Worm (Caenorhabditis elegans) whole organism, late embryonic: ENCODE results near the gene pqn-27.
A peak's percentile ranks its signal among the peaks of the same experiment; 100 is the strongest.

ENCODE experiments used
- C38D4.7 ChIP-seq: fragments of 200-800 bp; sonication (Bioruptor generic); optimal IDR thresholded peaks from 2 replicates; lab custom pipeline; 2018; ENCODE audit warnings: mild to moderate bottlenecking, missing genetic modification characterization, moderate library complexity, missing compliant biosample characterization
- F13H6.1 ChIP-seq: sonication (generic microtip); optimal IDR thresholded peaks from 2 replicates; lab custom pipeline; 2016; ENCODE audit warnings: missing genetic modification characterization, missing compliant biosample characterization
- K02D7.2 ChIP-seq: sonication (generic microtip); optimal IDR thresholded peaks from 2 replicates; lab custom pipeline; 2017; ENCODE audit warnings: mild to moderate bottlenecking, missing genetic modification characterization, missing compliant biosample characterization
- T23F11.4 ChIP-seq: fragments of 200-800 bp; sonication (Bioruptor generic); optimal IDR thresholded peaks from 2 replicates; lab custom pipeline; 2018; ENCODE audit warnings: mild to moderate bottlenecking, missing genetic modification characterization, missing compliant biosample characterization
- ahr-1 ChIP-seq: sonication (generic microtip); optimal IDR thresholded peaks from 2 replicates; lab custom pipeline; 2016; ENCODE audit warnings: missing genetic modification characterization, missing compliant biosample characterization
- ama-1 ChIP-seq: fragments of 150-350 bp; optimal IDR thresholded peaks from 2 replicates; lab custom pipeline; 2014
- ceh-14 ChIP-seq: sonication (generic microtip); optimal IDR thresholded peaks from 2 replicates; lab custom pipeline; 2016; ENCODE audit warnings: missing genotype, missing genetic modification characterization, missing compliant biosample characterization
- ceh-18 ChIP-seq: sonication (generic microtip); optimal IDR thresholded peaks from 2 replicates; lab custom pipeline; 2016; ENCODE audit warnings: missing genetic modification characterization, missing compliant biosample characterization
- ceh-2 ChIP-seq: sonication (generic microtip); optimal IDR thresholded peaks from 2 replicates; lab custom pipeline; 2016; ENCODE audit warnings: missing genotype, missing genetic modification characterization, missing compliant biosample characterization
- ceh-24 ChIP-seq: sonication (generic microtip); optimal IDR thresholded peaks from 2 replicates; lab custom pipeline; 2016; ENCODE audit warnings: mild to moderate bottlenecking, missing genetic modification characterization, missing compliant biosample characterization
- ceh-30 ChIP-seq: fragments of 150-350 bp; optimal IDR thresholded peaks from 2 replicates; lab custom pipeline; 2014; ENCODE audit warnings: missing biosample characterization, missing genetic modification characterization
- ceh-31 ChIP-seq: sonication (generic microtip); optimal IDR thresholded peaks from 2 replicates; lab custom pipeline; 2016; ENCODE audit warnings: missing genetic modification characterization, missing compliant biosample characterization
- ceh-34 ChIP-seq: sonication (generic microtip); optimal IDR thresholded peaks from 2 replicates; lab custom pipeline; 2016; ENCODE audit warnings: mild to moderate bottlenecking, missing genetic modification characterization, missing compliant biosample characterization
- ceh-6 ChIP-seq: fragments of 200-800 bp; sonication (Bioruptor generic); optimal IDR thresholded peaks from 2 replicates; lab custom pipeline; 2018; ENCODE audit warnings: mild to moderate bottlenecking, missing genetic modification characterization, missing compliant biosample characterization
- ceh-9 ChIP-seq: sonication (generic microtip); optimal IDR thresholded peaks from 2 replicates; lab custom pipeline; 2016; ENCODE audit warnings: mild to moderate bottlenecking, missing genetic modification characterization, inconsistent platforms, missing compliant biosample characterization
- fax-1 ChIP-seq: sonication (generic microtip); optimal IDR thresholded peaks from 2 replicates; lab custom pipeline; 2016; ENCODE audit warnings: missing genotype, missing genetic modification characterization, missing compliant biosample characterization
- fkh-6 ChIP-seq: sonication (generic microtip); optimal IDR thresholded peaks from 2 replicates; lab custom pipeline; 2016; ENCODE audit warnings: missing genetic modification characterization, missing compliant biosample characterization
- hlh-13 ChIP-seq: fragments of 200-800 bp; sonication (Bioruptor generic); optimal IDR thresholded peaks from 2 replicates; lab custom pipeline; 2018; ENCODE audit warnings: mild to moderate bottlenecking, missing genetic modification characterization, missing compliant biosample characterization
- hlh-15 ChIP-seq: sonication (generic microtip); optimal IDR thresholded peaks from 2 replicates; lab custom pipeline; 2016; ENCODE audit warnings: missing genetic modification characterization, missing compliant biosample characterization
- hlh-30 ChIP-seq: sonication (generic microtip); optimal IDR thresholded peaks from 2 replicates; lab custom pipeline; 2017; ENCODE audit warnings: antibody characterized with exemption, missing genetic modification characterization, missing compliant biosample characterization; ENCODE audit not compliant: insufficient read depth
- hlh-6 ChIP-seq: sonication (generic microtip); optimal IDR thresholded peaks from 2 replicates; lab custom pipeline; 2016; ENCODE audit warnings: missing genotype, missing genetic modification characterization, missing compliant biosample characterization
- madf-2 ChIP-seq: sonication (generic microtip); optimal IDR thresholded peaks from 2 replicates; lab custom pipeline; 2017; ENCODE audit warnings: missing genetic modification characterization, missing compliant biosample characterization
- nfya-1 ChIP-seq: sonication (generic microtip); optimal IDR thresholded peaks from 2 replicates; lab custom pipeline; 2017; ENCODE audit warnings: missing genetic modification characterization, mild to moderate bottlenecking, missing compliant biosample characterization, antibody characterized with exemption, moderate library complexity
- nhr-11 ChIP-seq: fragments of 150-350 bp; optimal IDR thresholded peaks from 2 replicates; lab custom pipeline; 2014; ENCODE audit warnings: missing biosample characterization, missing genetic modification characterization
- nhr-232 ChIP-seq: sonication (generic microtip); optimal IDR thresholded peaks from 2 replicates; lab custom pipeline; 2016; ENCODE audit warnings: missing genetic modification characterization, missing compliant biosample characterization
- npax-4 ChIP-seq: sonication (generic microtip); optimal IDR thresholded peaks from 2 replicates; lab custom pipeline; 2016; ENCODE audit warnings: missing genetic modification characterization, missing compliant biosample characterization
- odd-2 ChIP-seq: sonication (generic microtip); optimal IDR thresholded peaks from 2 replicates; lab custom pipeline; 2017; ENCODE audit warnings: antibody characterized with exemption, mild to moderate bottlenecking, missing genetic modification characterization, missing compliant biosample characterization
- pat-9 ChIP-seq: fragments of 200-800 bp; sonication (Bioruptor generic); optimal IDR thresholded peaks from 2 replicates; lab custom pipeline; 2018; ENCODE audit warnings: mild to moderate bottlenecking, missing genetic modification characterization, moderate library complexity, missing compliant biosample characterization
- pax-1 ChIP-seq: fragments of 150-350 bp; optimal IDR thresholded peaks from 2 replicates; lab custom pipeline; 2014; ENCODE audit warnings: missing biosample characterization, missing genetic modification characterization
- pha-2 ChIP-seq: sonication (generic microtip); optimal IDR thresholded peaks from 2 replicates; lab custom pipeline; 2017; ENCODE audit warnings: mild to moderate bottlenecking, missing genetic modification characterization, missing compliant biosample characterization
- pha-4 ChIP-seq: fragments of 150-350 bp; optimal IDR thresholded peaks from 2 replicates; lab custom pipeline; 2018; ENCODE audit warnings: missing biosample characterization, missing genetic modification reagents, missing genetic modification characterization
- pqm-1 ChIP-seq: sonication (generic microtip); optimal IDR thresholded peaks from 2 replicates; lab custom pipeline; 2016; ENCODE audit warnings: missing genetic modification characterization, missing compliant biosample characterization
- pros-1 ChIP-seq: fragments of 150-350 bp; optimal IDR thresholded peaks from 2 replicates; lab custom pipeline; 2014; ENCODE audit warnings: missing biosample characterization, missing genetic modification reagents, missing genetic modification characterization
- ref-2 ChIP-seq: sonication (generic microtip); optimal IDR thresholded peaks from 2 replicates; lab custom pipeline; 2016; ENCODE audit warnings: missing genetic modification characterization, missing compliant biosample characterization
- syd-9 ChIP-seq: sonication (generic microtip); optimal IDR thresholded peaks from 2 replicates; lab custom pipeline; 2016; ENCODE audit warnings: mild to moderate bottlenecking, missing genetic modification characterization, moderate library complexity, missing compliant biosample characterization
- unc-42 ChIP-seq: sonication (generic microtip); optimal IDR thresholded peaks from 2 replicates; lab custom pipeline; 2016; ENCODE audit warnings: missing genotype, missing genetic modification characterization, missing compliant biosample characterization
- unc-55 ChIP-seq: sonication (generic microtip); optimal IDR thresholded peaks from 2 replicates; lab custom pipeline; 2017; ENCODE audit warnings: missing biosample characterization, missing genetic modification reagents, missing genetic modification characterization
- zip-5 ChIP-seq: sonication (generic microtip); optimal IDR thresholded peaks from 2 replicates; lab custom pipeline; 2016; ENCODE audit warnings: missing genetic modification characterization, missing compliant biosample characterization
- ztf-16 ChIP-seq: sonication (generic microtip); optimal IDR thresholded peaks from 2 replicates; lab custom pipeline; 2017; ENCODE audit warnings: missing genetic modification characterization, missing compliant biosample characterization

Gene pqn-27

DNA sequence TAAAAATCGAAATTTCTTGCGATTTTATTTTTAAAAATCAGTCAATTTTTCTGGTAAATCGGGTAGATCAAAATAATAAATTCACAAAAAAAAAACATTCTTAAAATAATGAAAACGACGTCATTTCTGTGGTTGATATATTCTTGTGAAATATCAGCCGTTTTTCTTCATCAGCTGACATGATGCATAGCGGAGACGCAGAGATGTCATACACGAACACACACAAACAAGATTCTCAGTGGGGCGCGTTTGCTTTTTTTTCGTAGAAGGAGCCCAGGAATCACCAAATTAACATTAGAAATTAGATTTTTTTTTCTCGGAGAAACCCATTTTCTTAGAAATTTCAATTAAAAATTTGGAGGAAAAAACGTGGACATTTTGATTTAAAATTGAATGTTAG is 12.8 kb downstream of the pqn-27 start (continued):
- no peak for TF ChIP-seq ceh-9 (tag; lab: Kevin White, UChicago)
- no peak for TF ChIP-seq ztf-16
- no peak for TF ChIP-seq npax-4
- no peak for TF ChIP-seq F13H6.1 (tag; lab: Kevin White, UChicago)
- no peak for TF ChIP-seq pqm-1 (tag; lab: Kevin White, UChicago)
- TF ChIP-seq odd-2 (tag; lab: Kevin White, UChicago), result no peak
- TF ChIP-seq pat-9 (tag; lab: Kevin White, UChicago), result no peak
- peak; percentile 29 for TF ChIP-seq ceh-18
- no peak for TF ChIP-seq pax-1
- TF ChIP-seq ahr-1, result no peak
- no peak for TF ChIP-seq ceh-14 (tag; lab: Kevin White, UChicago)
- peak; percentile 74 for TF ChIP-seq unc-55 (GFP tag; lab: Kevin White, UChicago)
- no peak for TF ChIP-seq zip-5 (tag; lab: Kevin White, UChicago)
- TF ChIP-seq unc-42, result peak; percentile 55
- no peak for TF ChIP-seq ceh-30 (tag; lab: Kevin White, UChicago)
- TF ChIP-seq pha-4, result no peak
- no peak for TF ChIP-seq nhr-232 (tag; lab: Kevin White, UChicago)
- TF ChIP-seq hlh-30 (tag; lab: Kevin White, UChicago), result peak; percentile 95
- TF ChIP-seq ceh-34 (tag; lab: Kevin White, UChicago), result no peak
- TF ChIP-seq K02D7.2 (tag; lab: Kevin White, UChicago), result no peak
- TF ChIP-seq syd-9, result no peak
- no peak for TF ChIP-seq ref-2
- no peak for TF ChIP-seq madf-2 (tag; lab: Kevin White, UChicago)
- no peak for TF ChIP-seq pros-1
- TF ChIP-seq C38D4.7 (GFP tag; lab: Kevin White, UChicago), result no peak
- TF ChIP-seq hlh-15 (tag; lab: Kevin White, UChicago), result no peak
- no peak for TF ChIP-seq hlh-6
- TF ChIP-seq ceh-24 (tag; lab: Kevin White, UChicago), result no peak
- no peak for TF ChIP-seq nhr-11 (tag; lab: Kevin White, UChicago)
- TF ChIP-seq ceh-31 (tag; lab: Kevin White, UChicago), result peak; percentile 20
- TF ChIP-seq fkh-6 (tag; lab: Kevin White, UChicago), result no peak

DNA sequence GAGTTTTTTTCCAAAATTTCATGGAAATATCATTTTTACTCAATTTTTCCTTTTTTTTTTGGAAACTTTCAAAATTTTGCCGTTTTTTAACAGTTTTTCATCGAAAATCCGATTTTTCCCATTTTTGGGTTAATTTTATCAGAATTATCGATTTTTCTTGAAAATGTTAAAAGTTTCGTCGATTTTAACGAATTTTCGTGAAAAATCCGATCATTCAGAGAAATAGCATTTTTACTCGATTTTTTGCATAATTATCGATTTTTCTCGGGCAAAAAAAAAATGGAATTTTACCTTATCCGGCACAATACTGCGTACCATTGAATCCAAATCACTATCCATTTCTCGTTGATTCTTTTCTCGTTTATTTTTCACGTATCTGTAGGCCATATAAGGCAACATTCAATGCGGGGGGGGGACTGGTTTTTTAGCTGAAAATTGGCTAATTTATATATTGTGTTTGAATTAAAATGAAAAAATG is 13.2 kb downstream of the pqn-27 start, which contains the start of gene tbc-14:
tbc-14 (minus strand) TSS at position 428 of the 478 bp plus-strand sequence.
- no peak for TF ChIP-seq ceh-14 (tag; lab: Kevin White, UChicago)
- TF ChIP-seq ceh-31 (tag; lab: Kevin White, UChicago), result no peak
- TF ChIP-seq pqm-1 (tag; lab: Kevin White, UChicago), result no peak
- TF ChIP-seq ztf-16, result no peak
- no peak for TF ChIP-seq ceh-24 (tag; lab: Kevin White, UChicago)
- TF ChIP-seq pha-2 (tag; lab: Kevin White, UChicago), result no peak
- no peak for TF ChIP-seq K02D7.2 (tag; lab: Kevin White, UChicago)
- TF ChIP-seq ama-1 (lab: Kevin White, UChicago), result no peak
- no peak for TF ChIP-seq T23F11.4 (GFP tag; lab: Kevin White, UChicago)
- TF ChIP-seq F13H6.1 (tag; lab: Kevin White, UChicago), result no peak
- no peak for TF ChIP-seq hlh-13 (GFP tag; lab: Kevin White, UChicago)
- no peak for TF ChIP-seq madf-2 (tag; lab: Kevin White, UChicago)
- TF ChIP-seq, all 69 proteins: peak for 0

DNA sequence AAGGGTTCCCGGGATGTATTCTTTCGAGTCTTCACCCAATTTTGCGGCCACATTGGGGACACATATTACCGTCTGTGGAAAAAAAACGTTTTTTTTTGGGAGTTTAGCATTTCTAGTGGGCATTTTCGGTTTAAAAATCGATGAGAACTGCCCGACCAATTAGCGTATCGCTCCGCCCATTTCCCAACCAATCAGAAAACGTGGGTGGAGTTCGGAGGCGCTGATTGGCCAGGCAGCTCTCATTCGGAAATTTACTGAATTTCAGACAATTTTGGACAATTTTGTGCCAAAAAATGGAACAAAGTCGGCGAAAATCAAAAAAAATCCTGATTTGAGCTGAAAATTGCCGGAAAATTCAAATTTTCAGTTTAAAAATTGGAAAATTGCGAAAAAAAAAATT is 13.8 kb downstream of the pqn-27 start:
- TF ChIP-seq C38D4.7 (GFP tag; lab: Kevin White, UChicago) (no peak), nfya-1 (tag; lab: Kevin White, UChicago) (peak; percentile 99)

DNA sequence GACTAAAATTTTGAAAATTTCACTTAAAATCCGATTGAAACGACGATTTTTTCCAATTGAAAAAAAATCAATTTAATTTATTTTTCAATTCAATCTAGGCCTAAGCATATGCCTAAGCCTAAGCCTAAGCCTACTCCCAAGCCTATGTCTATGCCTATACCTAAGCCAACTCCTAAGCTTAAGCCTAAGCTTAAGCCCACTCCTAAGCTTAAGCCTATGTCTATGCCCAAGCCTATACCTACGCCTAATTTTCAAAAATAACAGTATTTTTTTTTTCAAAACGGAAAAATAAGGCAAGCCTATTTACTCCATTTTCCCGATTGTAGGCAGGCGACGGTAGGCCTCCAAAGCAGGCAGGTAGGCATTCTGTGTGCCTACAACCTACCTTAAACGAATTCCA is 16.1 kb downstream of the pqn-27 start:
- TF ChIP-seq ceh-6 (GFP tag; lab: Kevin White, UChicago), result no peak
- TF ChIP-seq nfya-1 (tag; lab: Kevin White, UChicago), result no peak
- no peak for TF ChIP-seq nhr-11 (tag; lab: Kevin White, UChicago)
- TF ChIP-seq pros-1, result no peak
- no peak for TF ChIP-seq odd-2 (tag; lab: Kevin White, UChicago)
- no peak for TF ChIP-seq pax-1
- no peak for TF ChIP-seq ceh-2
- TF ChIP-seq pha-4, result no peak
- TF ChIP-seq K02D7.2 (tag; lab: Kevin White, UChicago), result no peak
- TF ChIP-seq fax-1 (tag; lab: Kevin White, UChicago), result no peak
- TF ChIP-seq nhr-232 (tag; lab: Kevin White, UChicago), result no peak
- no peak for TF ChIP-seq zip-5 (tag; lab: Kevin White, UChicago)
